Fruit fly (Drosophila melanogaster) whole organism, pupa: ENCODE data around the gene Pdxk.
A peak's percentile ranks its signal among the peaks of the same experiment; 100 is the strongest.

Experiments used
- CG10348 ChIP-seq: fragments of 200-800 bp; sonication (Bioruptor generic); IDR thresholded peaks from 2 replicates; pipeline ENCODE4 v1.3.6; 2022; ENCODE audit warnings: missing biosample characterization, missing genetic modification characterization
- CG12605 ChIP-seq: fragments of 200-800 bp; sonication (Bioruptor generic); IDR thresholded peaks from 2 replicates; pipeline ENCODE4 v1.3.6; 2022; ENCODE audit warnings: missing biosample characterization, missing genetic modification characterization
- CG13204 ChIP-seq: fragments of 200-800 bp; sonication (Bioruptor generic); optimal IDR thresholded peaks from 2 replicates; lab custom pipeline; 2018; ENCODE audit warnings: missing biosample characterization, mild to moderate bottlenecking, missing genetic modification characterization, moderate library complexity
- CG14655 ChIP-seq: fragments of 200-800 bp; sonication (Bioruptor generic); optimal IDR thresholded peaks from 3 replicates; lab custom pipeline; 2017; ENCODE audit warnings: mild to moderate bottlenecking, missing biosample characterization, missing genetic modification reagents, missing genetic modification characterization
- CG15710 ChIP-seq: fragments of 200-800 bp; sonication (Bioruptor generic); optimal IDR thresholded peaks from 2 replicates; lab custom pipeline; 2018; ENCODE audit warnings: missing biosample characterization, mild to moderate bottlenecking, missing genetic modification characterization, moderate library complexity
- CG17806 ChIP-seq: fragments of 200-800 bp; sonication (Bioruptor generic); optimal IDR thresholded peaks from 2 replicates; lab custom pipeline; 2018; ENCODE audit warnings: missing biosample characterization, mild to moderate bottlenecking, missing genetic modification characterization, moderate library complexity
- CG32121 ChIP-seq: fragments of 200-800 bp; sonication (Bioruptor generic); IDR thresholded peaks from 2 replicates; pipeline ENCODE4 v1.3.6; 2022; ENCODE audit warnings: missing biosample characterization, missing genetic modification characterization
- CG34367 ChIP-seq: fragments of 200-800 bp; sonication (Bioruptor generic); optimal IDR thresholded peaks from 2 replicates; lab custom pipeline; 2018; ENCODE audit warnings: missing biosample characterization, mild to moderate bottlenecking, missing genetic modification characterization
- CG4496 ChIP-seq: fragments of 200-800 bp; sonication (Bioruptor generic); IDR thresholded peaks from 3 replicates; pipeline ENCODE4 v1.3.6; 2022; ENCODE audit warnings: missing biosample characterization, missing genetic modification characterization
- CG8159 ChIP-seq: fragments of 200-800 bp; sonication (Bioruptor generic); optimal IDR thresholded peaks from 3 replicates; lab custom pipeline; 2018; ENCODE audit warnings: missing biosample characterization, mild to moderate bottlenecking, missing genetic modification characterization, moderate library complexity
- CG8301 ChIP-seq: fragments of 200-800 bp; sonication (Bioruptor generic); optimal IDR thresholded peaks from 2 replicates; lab custom pipeline; 2018; ENCODE audit warnings: missing biosample characterization, mild to moderate bottlenecking, missing genetic modification characterization
- CG9948 ChIP-seq: fragments of 200-800 bp; sonication (Bioruptor generic); optimal IDR thresholded peaks from 2 replicates; lab custom pipeline; 2018; ENCODE audit warnings: missing biosample characterization, mild to moderate bottlenecking, missing genetic modification characterization, moderate library complexity
- D1 ChIP-seq: fragments of 200-800 bp; sonication (Bioruptor generic); optimal IDR thresholded peaks from 2 replicates; lab custom pipeline; 2018; ENCODE audit warnings: missing biosample characterization, mild to moderate bottlenecking, missing genetic modification characterization, moderate library complexity
- EcR ChIP-seq: fragments of 200-800 bp; sonication (Bioruptor generic); optimal IDR thresholded peaks from 3 replicates; lab custom pipeline; 2019; ENCODE audit warnings: missing biosample characterization, missing genetic modification characterization, mild to moderate bottlenecking, moderate library complexity, missing genetic modification reagents
- Ets98B ChIP-seq: fragments of 200-800 bp; sonication (Bioruptor generic); IDR thresholded peaks from 2 replicates; pipeline ENCODE4 v1.3.6; 2022; ENCODE audit warnings: missing biosample characterization, missing genetic modification characterization
- Pif1A ChIP-seq: fragments of 200-800 bp; sonication (Bioruptor generic); optimal IDR thresholded peaks from 3 replicates; lab custom pipeline; 2016; ENCODE audit warnings: missing biosample characterization, missing genetic modification characterization
- Pif1B ChIP-seq: fragments of 200-800 bp; sonication (Bioruptor generic); optimal IDR thresholded peaks from 3 replicates; lab custom pipeline; 2016; ENCODE audit warnings: missing biosample characterization, missing genetic modification characterization
- Snoo ChIP-seq: fragments of 200-800 bp; sonication (Bioruptor generic); optimal IDR thresholded peaks from 3 replicates; lab custom pipeline; 2017; ENCODE audit warnings: missing biosample characterization, mild to moderate bottlenecking, missing genetic modification characterization, inconsistent platforms
- fd96Ca ChIP-seq: fragments of 200-800 bp; sonication (Bioruptor generic); IDR thresholded peaks from 3 replicates; pipeline ENCODE4 v1.3.6; 2022; ENCODE audit warnings: missing biosample characterization, missing genetic modification characterization
- gl ChIP-seq: fragments of 200-800 bp; sonication (Bioruptor generic); optimal IDR thresholded peaks from 2 replicates; lab custom pipeline; 2018; ENCODE audit warnings: missing biosample characterization, mild to moderate bottlenecking, missing genetic modification characterization
- rn ChIP-seq: fragments of 200-800 bp; sonication (Bioruptor generic); IDR thresholded peaks from 2 replicates; pipeline ENCODE4 v1.3.6; 2022; ENCODE audit warnings: missing biosample characterization, missing genetic modification characterization

Gene Pdxk

DNA sequence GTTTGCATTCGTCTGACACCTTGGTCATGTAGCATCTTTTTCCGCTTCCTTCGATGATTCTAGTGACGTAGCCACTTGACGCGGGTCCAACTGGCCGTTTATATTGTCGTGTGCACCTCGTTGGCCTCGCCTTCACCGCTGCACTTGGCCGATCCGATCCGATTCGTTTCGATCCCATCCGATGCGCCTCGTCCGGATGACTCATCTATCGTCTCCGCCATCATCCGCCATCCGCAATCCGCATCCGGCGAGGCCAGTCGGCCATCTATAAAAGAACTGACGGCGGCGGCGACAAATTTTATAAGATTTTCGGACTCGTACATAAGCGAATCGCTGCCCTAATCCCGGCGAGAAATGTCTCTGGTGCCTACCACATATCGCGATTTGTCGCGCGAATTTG lies 15.0 kb downstream of the Pdxk start, which contains the start of gene CG4461:
TSS of gene CG4461 (plus strand) at position 301 of the 400 bp plus-strand sequence.
- no peak for TF ChIP-seq CG9948 (tag; lab: Kevin White, UChicago)
- no peak for TF ChIP-seq Pif1A (GFP tag; lab: Kevin White, UChicago)
- no peak for TF ChIP-seq Pif1B (GFP tag; lab: Kevin White, UChicago)
- TF ChIP-seq CG17806 = no peak
- TF ChIP-seq CG14655 (GFP tag; lab: Kevin White, UChicago) = no peak
- no peak for TF ChIP-seq CG15710 (tag; lab: Kevin White, UChicago)
- TF ChIP-seq CG34367 (tag; lab: Kevin White, UChicago) = no peak
- no peak for TF ChIP-seq D1 (tag; lab: Kevin White, UChicago)
- TF ChIP-seq CG4496 = no peak
- TF ChIP-seq rn (GFP tag; lab: Robert Waterston, UW) = no peak
- TF ChIP-seq CG8159 (tag; lab: Kevin White, UChicago) = no peak
- TF ChIP-seq Snoo (tag; lab: Kevin White, UChicago) = no peak
- TF ChIP-seq Ets98B (GFP tag; lab: Robert Waterston, UW) = no peak
- no peak for TF ChIP-seq CG12605

DNA sequence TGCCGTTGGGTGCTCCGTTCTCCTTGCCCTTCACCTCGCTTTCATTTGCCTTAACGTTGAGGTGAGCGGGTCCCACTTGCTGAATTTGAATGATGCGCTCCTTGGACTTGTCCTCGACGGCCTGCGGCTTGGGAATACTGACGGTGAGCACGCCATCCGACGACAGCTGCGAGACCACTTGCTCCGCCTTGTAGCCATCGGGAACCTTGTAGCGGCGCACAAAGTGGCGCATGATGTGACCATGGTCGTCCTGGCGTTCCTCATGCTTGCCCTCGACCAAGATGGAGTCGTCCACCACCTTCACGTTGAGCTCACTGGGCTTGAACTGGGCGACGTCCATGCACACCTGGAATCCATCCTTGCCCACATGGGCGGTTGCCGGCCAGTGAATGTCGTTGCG lies 16.5 kb downstream of the Pdxk start:
- no peak for TF ChIP-seq Pif1A (GFP tag; lab: Kevin White, UChicago)
- TF ChIP-seq EcR (GFP tag; lab: Kevin White, UChicago) = no peak
- no peak for TF ChIP-seq CG9948 (tag; lab: Kevin White, UChicago)
- no peak for TF ChIP-seq Snoo (tag; lab: Kevin White, UChicago)
- no peak for TF ChIP-seq Pif1B (GFP tag; lab: Kevin White, UChicago)

DNA sequence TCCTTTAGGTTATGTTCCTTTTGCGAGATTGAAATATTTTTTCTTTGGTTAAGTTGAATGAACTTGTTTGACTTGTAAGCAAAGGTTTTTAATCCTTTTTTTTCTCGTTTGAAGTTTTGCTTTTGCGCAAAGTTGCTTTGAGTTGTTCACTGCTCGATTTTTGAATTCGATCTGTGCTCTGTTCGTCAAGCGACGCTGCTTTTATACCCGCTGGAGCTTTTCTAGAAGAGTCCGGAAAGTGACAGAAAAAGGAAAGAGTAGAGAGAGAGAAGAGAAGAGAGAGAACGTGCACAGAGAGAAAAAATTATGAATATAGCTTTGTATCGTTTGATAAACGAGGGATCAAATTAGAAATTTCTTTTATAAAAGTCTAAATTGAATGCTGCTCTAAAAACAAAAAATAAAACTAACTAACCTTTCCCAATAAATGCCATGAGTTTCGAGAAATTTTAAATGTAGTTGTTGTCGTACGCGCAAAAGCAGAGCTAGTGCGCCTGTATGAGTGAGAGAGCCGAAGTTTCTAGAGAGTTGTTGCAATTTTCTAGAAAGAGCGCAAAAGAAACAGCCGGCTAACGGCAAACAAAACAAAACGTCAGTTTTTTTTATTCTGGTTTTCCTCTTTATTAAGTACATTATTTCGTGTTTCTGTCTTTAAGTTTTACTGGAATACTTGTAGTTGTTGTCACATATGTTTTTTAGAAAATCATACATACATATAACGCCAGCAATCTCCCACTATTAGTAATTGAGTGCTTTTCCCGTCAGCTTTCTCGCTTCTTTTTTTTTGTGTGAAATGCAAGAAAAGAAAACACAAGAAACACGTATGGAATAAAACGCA lies 17.3 kb downstream of the Pdxk start, which contains the start of gene Hsp26:
TSS of gene Hsp26 (minus strand) at position 230 of the 838 bp plus-strand sequence.
- TF ChIP-seq gl (tag; lab: Kevin White, UChicago) (peak; percentile 85), Pif1B (GFP tag; lab: Kevin White, UChicago) (peak; percentile 93), Ets98B (GFP tag; lab: Robert Waterston, UW) (peak; percentile 95), rn (GFP tag; lab: Robert Waterston, UW) (peak; percentile 78), CG4496 (peak; percentile 95), CG9948 (tag; lab: Kevin White, UChicago) (peak; percentile 87), fd96Ca (peak; percentile 70), D1 (tag; lab: Kevin White, UChicago) (no peak), CG15710 (tag; lab: Kevin White, UChicago) (peak; percentile 79), Snoo (tag; lab: Kevin White, UChicago) (peak; percentile 88), EcR (GFP tag; lab: Kevin White, UChicago) (peak; percentile 97), CG17806 (peak; percentile 89), CG8301 (peak; percentile 89), CG8159 (tag; lab: Kevin White, UChicago) (peak; percentile 88), CG10348 (GFP tag; lab: Robert Waterston, UW) (0 out of 2 replicates have a peak, but pooled peaks have one; percentile 34), Pif1A (GFP tag; lab: Kevin White, UChicago) (peak; percentile 95), CG12605 (peak; percentile 93), CG14655 (GFP tag; lab: Kevin White, UChicago) (peak; percentile 90), CG13204 (no peak), CG32121 (peak; percentile 95), CG34367 (tag; lab: Kevin White, UChicago) (peak; percentile 85)

DNA sequence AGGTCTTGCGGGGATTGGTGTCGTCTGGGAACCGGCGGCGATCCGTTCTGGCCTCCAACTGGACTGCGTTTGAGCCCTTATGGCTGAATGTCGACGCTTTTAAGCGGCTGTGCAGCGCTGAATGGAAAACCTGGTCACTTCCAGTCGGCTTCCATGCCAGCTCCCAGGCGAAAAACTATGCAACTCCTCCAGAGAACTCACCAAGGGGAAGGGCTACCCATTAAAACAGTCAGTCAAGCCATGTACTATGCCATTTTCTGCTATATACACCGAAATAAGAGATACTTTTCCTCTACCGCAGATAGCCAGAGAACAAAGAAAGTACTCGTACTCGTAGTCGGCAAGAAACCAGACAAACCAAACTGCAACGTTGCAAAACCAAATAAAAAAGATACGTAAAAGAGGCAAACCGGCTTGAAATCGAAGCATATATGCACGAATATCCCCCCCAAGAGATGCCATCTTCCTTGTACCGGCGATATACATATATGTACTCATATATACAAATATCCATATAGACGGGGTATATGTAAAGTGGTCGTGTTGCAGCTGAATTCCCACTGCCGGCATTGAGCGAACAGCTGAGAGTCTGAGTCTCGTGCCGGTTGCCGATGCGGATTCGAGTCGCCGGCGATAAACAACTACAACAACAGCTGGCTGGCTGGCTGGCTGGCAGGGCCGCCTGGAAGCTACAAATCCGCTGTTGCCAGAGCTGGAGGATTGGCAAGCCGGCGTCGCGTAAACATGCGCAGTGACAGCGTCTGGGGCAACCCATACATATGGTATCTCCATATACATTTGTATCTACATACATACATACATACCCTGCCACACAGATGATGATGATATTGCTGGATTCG lies 19.6 kb downstream of the Pdxk start, which contains the start of gene Hsp67Ba:
TSS of gene Hsp67Ba (minus strand) at position 51 of the 860 bp plus-strand sequence.
- no peak for TF ChIP-seq CG34367 (tag; lab: Kevin White, UChicago)
- TF ChIP-seq Snoo (tag; lab: Kevin White, UChicago) = no peak
- 0 out of 3 replicates have a peak, but pooled peaks have one; percentile 41 for TF ChIP-seq CG4496
- no peak for TF ChIP-seq CG32121
- TF ChIP-seq CG10348 (GFP tag; lab: Robert Waterston, UW) = no peak
- TF ChIP-seq CG13204 = peak; percentile 80
- TF ChIP-seq CG8159 (tag; lab: Kevin White, UChicago) = no peak
- no peak for TF ChIP-seq Ets98B (GFP tag; lab: Robert Waterston, UW)
- no peak for TF ChIP-seq CG15710 (tag; lab: Kevin White, UChicago)
- no peak for TF ChIP-seq fd96Ca
- TF ChIP-seq CG17806 = no peak
- no peak for TF ChIP-seq CG14655 (GFP tag; lab: Kevin White, UChicago)
- TF ChIP-seq Pif1B (GFP tag; lab: Kevin White, UChicago) = peak; percentile 11
- TF ChIP-seq CG12605 = 0 out of 2 replicates have a peak, but pooled peaks have one; percentile 39
- TF ChIP-seq Pif1A (GFP tag; lab: Kevin White, UChicago) = no peak
- no peak for TF ChIP-seq EcR (GFP tag; lab: Kevin White, UChicago)
- TF ChIP-seq rn (GFP tag; lab: Robert Waterston, UW) = no peak
- no peak for TF ChIP-seq CG9948 (tag; lab: Kevin White, UChicago)
- TF ChIP-seq gl (tag; lab: Kevin White, UChicago) = no peak
- no peak for TF ChIP-seq CG8301
- TF ChIP-seq D1 (tag; lab: Kevin White, UChicago) = no peak
